Worm (Caenorhabditis elegans) whole organism, L1 larva: ENCODE results near the gene F11D11.22.

ENCODE experiments used
- C16A3.4 ChIP-seq: fragments of 150-350 bp; optimal IDR thresholded peaks from 2 replicates; lab custom pipeline; 2014; ENCODE audit warnings: missing biosample characterization, missing genetic modification characterization
- alr-1 ChIP-seq: fragments of 200-800 bp; sonication (Bioruptor generic); optimal IDR thresholded peaks from 2 replicates; lab custom pipeline; 2018; ENCODE audit warnings: borderline replicate concordance, mild to moderate bottlenecking, missing genetic modification characterization, missing compliant biosample characterization
- blmp-1 ChIP-seq: fragments of 150-350 bp; optimal IDR thresholded peaks from 2 replicates; lab custom pipeline; 2014; ENCODE audit warnings: missing biosample characterization, missing genetic modification characterization
- ceh-63 ChIP-seq: fragments of 200-800 bp; sonication (Bioruptor generic); optimal IDR thresholded peaks from 2 replicates; lab custom pipeline; 2018; ENCODE audit warnings: mild to moderate bottlenecking, missing genetic modification characterization, missing compliant biosample characterization
- ceh-8 ChIP-seq: fragments of 200-800 bp; sonication (Bioruptor generic); optimal IDR thresholded peaks from 2 replicates; lab custom pipeline; 2018; ENCODE audit warnings: mild to moderate bottlenecking, missing genetic modification characterization, moderate library complexity, missing compliant biosample characterization
- ceh-82 ChIP-seq, 3 experiments: fragments of 150-350 bp in 1 of 3; sonication (generic microtip) in 2 of 3; optimal IDR thresholded peaks; 2 replicates each; lab custom pipeline; 2014 to 2017; ENCODE audit warnings: missing biosample characterization in 3 of 3, missing genetic modification characterization in 3 of 3
- ceh-88 ChIP-seq: fragments of 200-800 bp; sonication (Bioruptor generic); IDR thresholded peaks from 2 replicates; pipeline ENCODE4 v1.3.6; 2022; ENCODE audit warnings: missing genetic modification characterization, missing compliant biosample characterization
- ceh-90 ChIP-seq: sonication (generic microtip); optimal IDR thresholded peaks from 2 replicates; lab custom pipeline; 2016; ENCODE audit warnings: missing genetic modification characterization, missing compliant biosample characterization
- dpl-1 ChIP-seq, 3 experiments: fragments of 150-350 bp in 2 of 3; sonication (generic microtip) in 1 of 3; optimal IDR thresholded peaks; 2 replicates each; lab custom pipeline; 2014 to 2017; ENCODE audit warnings: missing biosample characterization in 3 of 3, missing genetic modification characterization in 3 of 3, missing genetic modification reagents in 3 of 3
- dsc-1 ChIP-seq: sonication (generic microtip); optimal IDR thresholded peaks from 2 replicates; lab custom pipeline; 2016; ENCODE audit warnings: mild to moderate bottlenecking, missing genetic modification characterization, missing compliant biosample characterization
- efl-1 ChIP-seq, 4 experiments: fragments of 150-350 bp; optimal IDR thresholded peaks in 3 of 4; peaks in 1 of 4; 1 replicate in 1 of 4; 2 replicates in 3 of 4; lab custom pipeline; 2014; ENCODE audit warnings: missing biosample characterization in 2 of 4, missing genetic modification characterization in 2 of 4, missing genetic modification reagents in 2 of 4
- efl-3 ChIP-seq: fragments of 200-800 bp; sonication (Bioruptor generic); optimal IDR thresholded peaks from 2 replicates; lab custom pipeline; 2018; ENCODE audit warnings: mild to moderate bottlenecking, missing genetic modification characterization, missing compliant biosample characterization
- egl-13 ChIP-seq: sonication (generic microtip); optimal IDR thresholded peaks from 2 replicates; lab custom pipeline; 2016; ENCODE audit warnings: missing genotype, missing genetic modification reagents, missing genetic modification characterization, missing compliant biosample characterization
- egl-27 ChIP-seq, 2 experiments: fragments of 150-350 bp in 1 of 2; sonication (generic microtip); optimal IDR thresholded peaks; 3 replicates each; lab custom pipeline; 2017 to 2018; ENCODE audit warnings: missing biosample characterization in 2 of 2, missing genetic modification characterization in 2 of 2, missing genetic modification reagents in 2 of 2
- elt-2 ChIP-seq: sonication (generic microtip); optimal IDR thresholded peaks from 2 replicates; lab custom pipeline; 2016; ENCODE audit warnings: missing genetic modification characterization, mild to moderate bottlenecking, inconsistent platforms, missing compliant biosample characterization, missing genetic modification reagents
- elt-3 ChIP-seq, 6 experiments: fragments of 150-350 bp in 1 of 6; sonication (generic microtip); optimal IDR thresholded peaks; 2 replicates each; lab custom pipeline; 2017 to 2018; ENCODE audit warnings: missing biosample characterization in 6 of 6, missing genetic modification characterization in 6 of 6, inconsistent platforms in 1 of 6
- ets-5 ChIP-seq: fragments of 200-800 bp; sonication (Bioruptor generic); IDR thresholded peaks from 2 replicates; pipeline ENCODE4 v1.3.6; 2022; ENCODE audit warnings: missing genetic modification characterization, missing compliant biosample characterization
- fkh-10 ChIP-seq: sonication (generic microtip); optimal IDR thresholded peaks from 2 replicates; lab custom pipeline; 2017; ENCODE audit warnings: missing biosample characterization, missing genetic modification reagents, missing genetic modification characterization
- fkh-4 ChIP-seq: sonication (generic microtip); optimal IDR thresholded peaks from 2 replicates; lab custom pipeline; 2016; ENCODE audit warnings: missing compliant biosample characterization, missing genetic modification characterization, borderline replicate concordance
- fkh-8 ChIP-seq: sonication (generic microtip); optimal IDR thresholded peaks from 2 replicates; lab custom pipeline; 2016; ENCODE audit warnings: mild to moderate bottlenecking, missing genetic modification characterization, missing compliant biosample characterization
- fos-1 ChIP-seq: fragments of 150-350 bp; optimal IDR thresholded peaks from 2 replicates; lab custom pipeline; 2014; ENCODE audit warnings: missing biosample characterization, missing genetic modification characterization
- hlh-4 ChIP-seq: sonication (generic microtip); optimal IDR thresholded peaks from 2 replicates; lab custom pipeline; 2016; ENCODE audit warnings: mild to moderate bottlenecking, missing genetic modification characterization, missing compliant biosample characterization
- lin-13 ChIP-seq: fragments of 150-350 bp; optimal IDR thresholded peaks from 2 replicates; lab custom pipeline; 2014; ENCODE audit warnings: missing biosample characterization, missing genetic modification reagents, missing genetic modification characterization
- lir-3 ChIP-seq: sonication (generic microtip); optimal IDR thresholded peaks from 2 replicates; lab custom pipeline; 2016; ENCODE audit warnings: mild to moderate bottlenecking, missing genetic modification characterization, moderate library complexity, missing compliant biosample characterization; ENCODE audit not compliant: poor library complexity
- lsy-2 ChIP-seq, 2 experiments: fragments of 150-350 bp; optimal IDR thresholded peaks; 2 replicates each; lab custom pipeline; 2014; ENCODE audit warnings: missing biosample characterization in 2 of 2, missing genetic modification characterization in 2 of 2
- mab-9 ChIP-seq: fragments of 200-800 bp; sonication (Bioruptor generic); IDR thresholded peaks from 2 replicates; pipeline ENCODE4 v1.3.6; 2022; ENCODE audit warnings: missing genetic modification reagents, missing genetic modification characterization, missing compliant biosample characterization
- nhr-11 ChIP-seq: fragments of 150-350 bp; optimal IDR thresholded peaks from 2 replicates; lab custom pipeline; 2014; ENCODE audit warnings: missing biosample characterization, missing genetic modification characterization
- nhr-12 ChIP-seq: sonication (generic microtip); optimal IDR thresholded peaks from 2 replicates; lab custom pipeline; 2017; ENCODE audit warnings: missing biosample characterization, missing genetic modification characterization
- nhr-71 ChIP-seq: sonication (generic microtip); optimal IDR thresholded peaks from 2 replicates; lab custom pipeline; 2016; ENCODE audit warnings: mild to moderate bottlenecking, missing genetic modification characterization, moderate library complexity, missing compliant biosample characterization
- nhr-77 ChIP-seq: fragments of 150-350 bp; optimal IDR thresholded peaks from 2 replicates; lab custom pipeline; 2014; ENCODE audit warnings: missing biosample characterization, missing genetic modification characterization
- nhr-85 ChIP-seq: sonication (generic microtip); peaks from one replicate; lab custom pipeline; 2016; ENCODE audit warnings: missing genetic modification characterization, inconsistent platforms, missing compliant biosample characterization
- pag-3 ChIP-seq: sonication (generic microtip); optimal IDR thresholded peaks from 2 replicates; lab custom pipeline; 2017; ENCODE audit warnings: missing genetic modification characterization, mild to moderate bottlenecking, missing compliant biosample characterization, antibody characterized with exemption, borderline replicate concordance; ENCODE audit not compliant: insufficient read depth
- pax-3 ChIP-seq: fragments of 200-800 bp; sonication (Bioruptor generic); optimal IDR thresholded peaks from 2 replicates; lab custom pipeline; 2018; ENCODE audit warnings: mild to moderate bottlenecking, missing genetic modification characterization, moderate library complexity, missing compliant biosample characterization
- rnt-1 ChIP-seq: sonication (generic microtip); optimal IDR thresholded peaks from 2 replicates; lab custom pipeline; 2016; ENCODE audit warnings: mild to moderate bottlenecking, missing genetic modification characterization, moderate library complexity, missing compliant biosample characterization
- skn-1 ChIP-seq: fragments of 150-350 bp; optimal IDR thresholded peaks from 2 replicates; lab custom pipeline; 2014; ENCODE audit warnings: missing biosample characterization, missing genetic modification characterization
- unc-130 ChIP-seq: fragments of 150-350 bp; optimal IDR thresholded peaks from 2 replicates; lab custom pipeline; 2017; ENCODE audit warnings: missing biosample characterization, missing genetic modification characterization, inconsistent platforms
- unc-86 ChIP-seq: sonication (generic microtip); optimal IDR thresholded peaks from 2 replicates; lab custom pipeline; 2016; ENCODE audit warnings: missing genetic modification characterization, missing compliant biosample characterization
- xbp-1 ChIP-seq: sonication (generic microtip); optimal IDR thresholded peaks from 2 replicates; lab custom pipeline; 2016; ENCODE audit warnings: missing genetic modification characterization, missing compliant biosample characterization
- ztf-11 ChIP-seq, 2 experiments: sonication (generic microtip); optimal IDR thresholded peaks; 2 replicates each; lab custom pipeline; 2016 to 2017; ENCODE audit warnings: missing genetic modification characterization in 2 of 2, missing biosample characterization in 1 of 2, missing compliant biosample characterization in 1 of 2

The F11D11.22 gene

ce11 chrV:18723604-18724003, 38.5 kb upstream of the F11D11.22 start (continued):
- no peak for TF ChIP-seq efl-3 (GFP tag; lab: Kevin White, UChicago)
- TF ChIP-seq ceh-8 (GFP tag; lab: Kevin White, UChicago), result no peak
- peak; percentile 57 for TF ChIP-seq lin-13 (GFP tag; lab: Kevin White, UChicago)
- TF ChIP-seq ceh-90 (tag; lab: Kevin White, UChicago), result peak; percentile 13
- peak; percentile 66 to 78 (median 73) for TF ChIP-seq dpl-1 (GFP tag; optimal IDR thresholded peaks at IDR 0.05; lab: Kevin White, UChicago)
- no peak for TF ChIP-seq unc-130 (tag; lab: Kevin White, UChicago)
- peak; percentile 94 for TF ChIP-seq nhr-85

DNA sequence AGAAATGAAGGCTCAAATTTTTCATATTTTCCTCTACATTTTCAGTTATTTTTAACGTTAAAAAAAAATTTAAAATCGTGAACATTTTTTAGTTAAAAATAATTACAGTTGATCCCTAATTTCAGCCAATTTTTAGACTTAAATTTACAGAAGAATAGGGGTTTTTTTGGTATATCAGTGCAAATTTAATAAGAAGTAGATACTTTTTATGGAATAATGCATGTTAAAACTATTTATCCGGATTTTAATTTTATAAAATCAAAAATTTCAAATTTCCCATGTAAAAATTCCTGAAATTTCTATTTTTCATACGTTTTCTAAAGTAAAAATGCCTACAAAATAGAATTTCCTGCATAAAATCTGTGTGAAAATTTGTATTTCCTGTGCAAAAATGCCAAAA, 38.1 kb upstream of the F11D11.22 start:
- TF ChIP-seq efl-1 (optimal IDR thresholded peaks at IDR 0.05; lab: Kevin White, UChicago), result no peak
- TF ChIP-seq efl-1 (GFP tag; optimal IDR thresholded peaks at IDR 0.05 in 1 of 2; lab: Kevin White, UChicago), result no peak
- TF ChIP-seq alr-1 (tag; lab: Kevin White, UChicago), result peak; percentile 97
- TF ChIP-seq nhr-77, result no peak
- TF ChIP-seq lir-3 (tag; lab: Kevin White, UChicago), result no peak
- no peak for TF ChIP-seq egl-27 (tag; optimal IDR thresholded peaks at IDR 0.05; lab: Kevin White, UChicago)
- TF ChIP-seq nhr-11 (tag; lab: Kevin White, UChicago), result no peak
- TF ChIP-seq dsc-1 (tag; lab: Kevin White, UChicago), result no peak

DNA sequence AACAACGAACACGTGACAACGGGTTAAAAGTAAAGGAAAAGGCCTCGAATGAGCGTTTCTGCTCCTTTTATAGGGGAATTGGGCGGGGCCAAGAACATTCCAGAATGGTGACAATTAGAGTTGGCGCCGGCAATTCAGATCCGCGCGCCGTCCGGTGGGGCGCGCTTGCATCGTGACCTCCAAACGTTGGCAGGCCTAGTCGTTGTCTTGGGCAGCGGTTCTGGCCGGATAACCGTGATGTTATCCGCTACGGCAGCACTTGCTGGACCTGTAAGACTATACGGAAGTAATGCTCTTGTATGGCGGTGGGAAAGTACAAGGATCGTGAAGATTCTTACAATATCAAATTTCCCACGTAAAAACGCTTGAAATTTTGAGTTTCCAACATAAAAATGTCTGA, 37.3 kb upstream of the F11D11.22 start:
- TF ChIP-seq ztf-11 (tag; optimal IDR thresholded peaks at IDR 0.05; lab: Kevin White, UChicago), result peak in 1 of 2 experiments; percentile 10
- peak; percentile 10 for TF ChIP-seq ceh-63 (GFP tag; lab: Kevin White, UChicago)

DNA sequence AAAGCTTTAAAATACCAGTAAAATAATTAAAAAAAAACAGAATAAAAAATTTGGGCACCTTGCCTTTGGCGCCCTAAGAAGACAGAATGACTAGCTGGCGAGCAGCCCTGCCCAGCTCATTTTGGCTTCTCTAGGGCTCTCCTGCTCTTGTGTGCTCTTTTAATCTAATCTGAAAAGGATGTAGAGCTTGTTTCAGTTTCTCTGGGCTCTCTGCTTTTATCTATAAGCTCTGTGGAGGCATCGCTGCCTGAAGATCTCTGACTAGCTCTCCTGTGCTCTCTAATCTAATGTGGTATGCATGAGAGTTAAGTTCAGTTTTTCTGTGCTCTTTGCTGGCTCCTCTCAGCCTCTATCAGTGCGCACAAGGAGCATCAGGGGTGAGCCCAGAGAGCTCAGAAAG, 36.3 kb upstream of the F11D11.22 start:
- TF ChIP-seq unc-86 (tag; lab: Kevin White, UChicago) (peak; percentile 14), fkh-10 (GFP tag; lab: Kevin White, UChicago) (peak; percentile 23), efl-1 (optimal IDR thresholded peaks at IDR 0.05; lab: Kevin White, UChicago) (peak; percentile 0 to 10), efl-1 (GFP tag; optimal IDR thresholded peaks at IDR 0.05 in 1 of 2; lab: Kevin White, UChicago) (no peak), fkh-8 (peak; percentile 32), ceh-82 (tag; optimal IDR thresholded peaks at IDR 0.05; lab: Kevin White, UChicago) (peak in 1 of 3 experiments; percentile 44), nhr-85 (no peak), C16A3.4 (no peak)

ce11 chrV:18729324-18729924, 32.7 kb upstream of the F11D11.22 start, which contains the start of gene asp-19:
asp-19 (minus strand) TSS chrV:18729374.
- TF ChIP-seq lin-13 (GFP tag; lab: Kevin White, UChicago), result no peak
- TF ChIP-seq elt-3 (tag; optimal IDR thresholded peaks at IDR 0.05; lab: Kevin White, UChicago), result no peak
- TF ChIP-seq skn-1 (tag; lab: Kevin White, UChicago), result no peak
- TF ChIP-seq elt-2 (tag; lab: Kevin White, UChicago), result no peak
- no peak for TF ChIP-seq nhr-12
- TF ChIP-seq rnt-1, result no peak
- no peak for TF ChIP-seq mab-9
- no peak for TF ChIP-seq pag-3
- TF ChIP-seq ets-5 (GFP tag; lab: Robert Waterston, UW), result no peak
- TF ChIP-seq nhr-71, result no peak

ce11 chrV:18731579-18732041, 30.5 kb upstream of the F11D11.22 start, which contains the start of the genes asp-18 and scl-19:
asp-18 (minus strand) TSS chrV:18731679.
scl-19 (plus strand) TSS chrV:18731991.
- no peak for TF ChIP-seq pax-3 (tag; lab: Kevin White, UChicago)
- TF ChIP-seq ceh-88 (GFP tag; lab: Robert Waterston, UW), result no peak
- no peak for TF ChIP-seq fos-1 (tag; lab: Kevin White, UChicago)
- no peak for TF ChIP-seq C16A3.4
- no peak for TF ChIP-seq xbp-1 (tag; lab: Kevin White, UChicago)
- TF ChIP-seq nhr-85, result no peak
- no peak for TF ChIP-seq hlh-4
- TF ChIP-seq fkh-4 (tag; lab: Kevin White, UChicago), result no peak
- no peak for TF ChIP-seq blmp-1
- no peak for TF ChIP-seq egl-27 (tag; optimal IDR thresholded peaks at IDR 0.05; lab: Kevin White, UChicago)
- no peak for TF ChIP-seq lsy-2 (tag; optimal IDR thresholded peaks at IDR 0.05; lab: Kevin White, UChicago)
- no peak for TF ChIP-seq egl-13
- no peak for TF ChIP-seq dpl-1 (GFP tag; optimal IDR thresholded peaks at IDR 0.05; lab: Kevin White, UChicago)
